Worm (Caenorhabditis elegans) whole organism, L2 larva: ENCODE data around the gene srp-8.

Experiments
- C34F6.9 ChIP-seq: fragments of 150-350 bp; optimal IDR thresholded peaks from 2 replicates; lab custom pipeline; 2014; ENCODE audit warnings: missing biosample characterization, missing genetic modification characterization
- F13H6.1 ChIP-seq: sonication (generic microtip); optimal IDR thresholded peaks from 2 replicates; lab custom pipeline; 2016; ENCODE audit warnings: missing genetic modification characterization, missing compliant biosample characterization
- R02D3.7 ChIP-seq: fragments of 150-350 bp; optimal IDR thresholded peaks from 2 replicates; lab custom pipeline; 2014; ENCODE audit warnings: missing biosample characterization, missing genetic modification characterization
- Y55F3AM.14 ChIP-seq: fragments of 200-800 bp; sonication (Bioruptor generic); optimal IDR thresholded peaks from 2 replicates; lab custom pipeline; 2018; ENCODE audit warnings: mild to moderate bottlenecking, missing genetic modification characterization, missing compliant biosample characterization
- ZK546.5 ChIP-seq: sonication (generic microtip); optimal IDR thresholded peaks from 2 replicates; lab custom pipeline; 2017; ENCODE audit warnings: missing biosample characterization, missing genetic modification characterization
- alr-1 ChIP-seq: fragments of 150-350 bp; optimal IDR thresholded peaks from 2 replicates; lab custom pipeline; 2014; ENCODE audit warnings: missing biosample characterization, missing genetic modification characterization
- ama-1 ChIP-seq: fragments of 150-350 bp; optimal IDR thresholded peaks from 2 replicates; lab custom pipeline; 2018; ENCODE audit warnings: inconsistent platforms
- blmp-1 ChIP-seq: sonication (generic microtip); optimal IDR thresholded peaks from 2 replicates; lab custom pipeline; 2017; ENCODE audit warnings: missing genetic modification characterization, mild to moderate bottlenecking, missing compliant biosample characterization, antibody characterized with exemption, moderate library complexity; ENCODE audit not compliant: insufficient read depth
- crh-2 ChIP-seq: sonication (generic microtip); optimal IDR thresholded peaks from 2 replicates; lab custom pipeline; 2017; ENCODE audit warnings: missing biosample characterization, missing genetic modification characterization
- dmd-4 ChIP-seq: sonication (generic microtip); optimal IDR thresholded peaks from 2 replicates; lab custom pipeline; 2017; ENCODE audit warnings: missing biosample characterization, missing genetic modification characterization
- egl-27 ChIP-seq: sonication (generic microtip); optimal IDR thresholded peaks from 3 replicates; lab custom pipeline; 2017; ENCODE audit warnings: missing biosample characterization, missing genetic modification reagents, missing genetic modification characterization
- elt-1 ChIP-seq: fragments of 150-350 bp; optimal IDR thresholded peaks from 2 replicates; lab custom pipeline; 2014; ENCODE audit warnings: missing biosample characterization, missing genetic modification characterization
- fos-1 ChIP-seq: fragments of 150-350 bp; optimal IDR thresholded peaks from 2 replicates; lab custom pipeline; 2014; ENCODE audit warnings: missing biosample characterization, missing genetic modification characterization
- gmeb-1 ChIP-seq: fragments of 150-350 bp; optimal IDR thresholded peaks from 2 replicates; lab custom pipeline; 2014; ENCODE audit warnings: missing biosample characterization, missing genetic modification characterization
- lin-11 ChIP-seq: fragments of 150-350 bp; sonication (generic microtip); optimal IDR thresholded peaks from 2 replicates; lab custom pipeline; 2014; ENCODE audit warnings: missing biosample characterization, missing genetic modification characterization, inconsistent platforms, mixed read lengths
- lin-13 ChIP-seq: fragments of 150-350 bp; optimal IDR thresholded peaks from 2 replicates; lab custom pipeline; 2014; ENCODE audit warnings: missing biosample characterization, missing genetic modification reagents, missing genetic modification characterization
- lin-39 ChIP-seq: fragments of 150-350 bp; optimal IDR thresholded peaks from 2 replicates; lab custom pipeline; 2014; ENCODE audit warnings: missing biosample characterization, missing genetic modification reagents, missing genetic modification characterization
- lsy-2 ChIP-seq, 2 experiments: fragments of 150-350 bp in 1 of 2; sonication (generic microtip) in 1 of 2; optimal IDR thresholded peaks; 2 replicates each; lab custom pipeline; 2014 to 2017; ENCODE audit warnings: missing biosample characterization in 2 of 2, missing genetic modification characterization in 2 of 2
- mbf-1 ChIP-seq: sonication (generic microtip); optimal IDR thresholded peaks from 2 replicates; lab custom pipeline; 2017; ENCODE audit warnings: missing biosample characterization, missing genetic modification characterization
- mdl-1 ChIP-seq, 2 experiments: fragments of 150-350 bp in 1 of 2; sonication (generic microtip) in 1 of 2; optimal IDR thresholded peaks; 2 replicates each; lab custom pipeline; 2017; ENCODE audit warnings: missing biosample characterization in 2 of 2, missing genetic modification characterization in 2 of 2
- nhr-12 ChIP-seq: fragments of 150-350 bp; optimal IDR thresholded peaks from 2 replicates; lab custom pipeline; 2014; ENCODE audit warnings: missing biosample characterization, missing genetic modification characterization
- nhr-129 ChIP-seq: fragments of 150-350 bp; optimal IDR thresholded peaks from 2 replicates; lab custom pipeline; 2014; ENCODE audit warnings: missing biosample characterization, missing genetic modification characterization
- nhr-21 ChIP-seq: fragments of 150-350 bp; optimal IDR thresholded peaks from 2 replicates; lab custom pipeline; 2014; ENCODE audit warnings: missing biosample characterization, missing genetic modification characterization
- peb-1 ChIP-seq: fragments of 150-350 bp; optimal IDR thresholded peaks from 2 replicates; lab custom pipeline; 2014; ENCODE audit warnings: missing biosample characterization, missing genetic modification characterization
- sem-4 ChIP-seq: fragments of 150-350 bp; optimal IDR thresholded peaks from 2 replicates; lab custom pipeline; 2014; ENCODE audit warnings: missing biosample characterization, missing genetic modification reagents, missing genetic modification characterization
- sma-3 ChIP-seq: sonication (generic microtip); optimal IDR thresholded peaks from 2 replicates; lab custom pipeline; 2016; ENCODE audit warnings: missing genetic modification reagents, missing genetic modification characterization, missing compliant biosample characterization
- sma-9 ChIP-seq, 2 experiments: fragments of 150-350 bp in 1 of 2; sonication (generic microtip) in 1 of 2; optimal IDR thresholded peaks; 2 replicates each; lab custom pipeline; 2014 to 2016; ENCODE audit warnings: missing genetic modification characterization in 2 of 2, mild to moderate bottlenecking in 1 of 2, missing biosample characterization in 1 of 2, missing compliant biosample characterization in 1 of 2, missing genetic modification reagents in 1 of 2, moderate library complexity in 1 of 2
- snpc-4 ChIP-seq: fragments of 150-350 bp; optimal IDR thresholded peaks from 2 replicates; lab custom pipeline; 2014; ENCODE audit warnings: missing biosample characterization, missing genetic modification characterization
- unc-55 ChIP-seq: fragments of 150-350 bp; sonication (generic microtip); optimal IDR thresholded peaks from 3 replicates; lab custom pipeline; 2014; ENCODE audit warnings: missing biosample characterization, missing genetic modification reagents, missing genetic modification characterization
- ztf-1 ChIP-seq: fragments of 200-800 bp; sonication (Bioruptor generic); conservative IDR thresholded peaks from 2 replicates; pipeline ENCODE4 v1.3.6; 2022; ENCODE audit warnings: missing genetic modification characterization, missing compliant biosample characterization
- ztf-11 ChIP-seq: sonication (generic microtip); optimal IDR thresholded peaks from 2 replicates; lab custom pipeline; 2017; ENCODE audit warnings: missing biosample characterization, missing genetic modification characterization

The srp-8 gene

ce11 chrV:8159629-8160028 is 23.9 kb upstream of the srp-8 start, which contains the start of gene F20D6.6:
TSS of gene F20D6.6 (plus strand) at chrV:8159929.
- TF ChIP-seq fos-1 (no peak), R02D3.7 (tag; lab: Kevin White, UChicago) (no peak), F13H6.1 (tag; lab: Kevin White, UChicago) (no peak), gmeb-1 (tag; lab: Kevin White, UChicago) (no peak), peb-1 (tag; lab: Kevin White, UChicago) (no peak), nhr-129 (tag; lab: Kevin White, UChicago) (no peak), sem-4 (tag; lab: Kevin White, UChicago) (no peak), ztf-1 (GFP tag; lab: Robert Waterston, UW) (no peak)

- TF ChIP-seq elt-1 (tag; lab: Kevin White, UChicago) (no peak), nhr-129 (tag; lab: Kevin White, UChicago) (no peak), fos-1 (peak; percentile 18), lsy-2 (tag; optimal IDR thresholded peaks at IDR 0.05; lab: Kevin White, UChicago) (no peak), sma-9 (GFP tag; optimal IDR thresholded peaks at IDR 0.05; lab: Kevin White, UChicago) (peak; percentile 64), sma-9 (tag; optimal IDR thresholded peaks at IDR 0.05; lab: Kevin White, UChicago) (no peak), snpc-4 (tag; lab: Kevin White, UChicago) (no peak)
Observed at ce11 chrV:8161699-8162098, 21.8 kb upstream of the srp-8 start, which contains the start of gene F20D6.5. TSS of gene F20D6.5 (plus strand) at chrV:8161957.

ce11 chrV:8163199-8163598 is 20.3 kb upstream of the srp-8 start:
- TF ChIP-seq R02D3.7 (tag; lab: Kevin White, UChicago) (no peak), C34F6.9 (tag; lab: Kevin White, UChicago) (no peak), crh-2 (tag; lab: Kevin White, UChicago) (no peak), peb-1 (tag; lab: Kevin White, UChicago) (no peak), mbf-1 (tag; lab: Kevin White, UChicago) (no peak), dmd-4 (tag; lab: Kevin White, UChicago) (no peak), lin-13 (GFP tag; lab: Kevin White, UChicago) (no peak), Y55F3AM.14 (GFP tag; lab: Kevin White, UChicago) (no peak), nhr-21 (tag; lab: Kevin White, UChicago) (no peak), egl-27 (tag; lab: Kevin White, UChicago) (no peak), mdl-1 (tag; optimal IDR thresholded peaks at IDR 0.05; lab: Kevin White, UChicago) (no peak), nhr-129 (tag; lab: Kevin White, UChicago) (no peak), sem-4 (tag; lab: Kevin White, UChicago) (no peak), sma-3 (no peak), F13H6.1 (tag; lab: Kevin White, UChicago) (no peak)

ce11 chrV:8168219-8168962 is 15.1 kb upstream of the srp-8 start, which contains the start of gene F20D6.8:
TSS of gene F20D6.8 (minus strand) at chrV:8168269.
- no peak for TF ChIP-seq blmp-1 (tag; lab: Kevin White, UChicago)
- no peak for TF ChIP-seq alr-1 (tag; lab: Kevin White, UChicago)
- no peak for TF ChIP-seq mdl-1 (tag; optimal IDR thresholded peaks at IDR 0.05; lab: Kevin White, UChicago)
- no peak for TF ChIP-seq lin-11 (tag; lab: Kevin White, UChicago)
- TF ChIP-seq ZK546.5 = no peak
- no peak for TF ChIP-seq ztf-11 (tag; lab: Kevin White, UChicago)
- no peak for TF ChIP-seq nhr-12 (tag; lab: Kevin White, UChicago)
- no peak for TF ChIP-seq dmd-4 (tag; lab: Kevin White, UChicago)
- TF ChIP-seq unc-55 (GFP tag; lab: Kevin White, UChicago) = no peak
- TF ChIP-seq nhr-21 (tag; lab: Kevin White, UChicago) = no peak
- no peak for TF ChIP-seq ama-1 (lab: Kevin White, UChicago)
- TF ChIP-seq, all 48 proteins: peak for 0

ce11 chrV:8169150-8169549 is 14.3 kb upstream of the srp-8 start:
- TF ChIP-seq unc-55 (GFP tag; lab: Kevin White, UChicago) (peak; percentile 56), lin-39 (tag; lab: Kevin White, UChicago) (no peak)
- TF ChIP-seq, all 48 proteins: peak for 1
